Fruit fly (Drosophila melanogaster) whole organism: ENCODE results near the gene CG8870.

Experiments used
- CG8478 ChIP-seq: fragments of >200 bp; optimal IDR thresholded peaks from 2 replicates; lab custom pipeline; 2018; ENCODE audit warnings: inconsistent platforms
- pan ChIP-seq: fragments of >200 bp; optimal IDR thresholded peaks from 2 replicates; lab custom pipeline; 2017

DNA sequence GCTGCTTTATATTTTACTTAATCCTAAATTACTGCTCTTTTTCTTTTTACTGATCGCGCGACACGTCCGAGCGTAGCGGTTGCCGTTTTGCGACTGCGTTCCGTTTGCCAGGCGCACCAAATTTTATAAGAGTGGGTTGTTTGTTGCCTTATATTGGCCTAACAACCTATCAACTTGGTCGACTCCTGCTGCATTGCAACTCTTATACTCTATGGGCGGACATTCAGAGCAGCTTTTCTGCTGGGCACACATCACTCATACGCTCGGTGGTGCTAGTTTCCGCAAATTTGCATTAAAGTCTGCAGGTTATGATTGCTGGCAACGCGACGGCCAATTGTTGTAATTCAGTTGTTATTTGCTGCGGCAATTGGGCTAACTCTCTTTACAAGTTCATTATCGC is 35.5 kb downstream of the CG8870 start, which contains the start of gene yellow-e:
- TF ChIP-seq CG8478 (lab: Kevin White, UChicago): no peak
- TF ChIP-seq pan (lab: Kevin White, UChicago): no peak
